Fruit fly (Drosophila melanogaster) whole organism, prepupa: ENCODE measurements around the gene CG3168.

ENCODE experiments used
- CG10631 ChIP-seq: fragments of 200-800 bp; sonication (Bioruptor generic); optimal IDR thresholded peaks from 2 replicates; lab custom pipeline; 2016; ENCODE audit warnings: missing biosample characterization, missing genetic modification characterization
- CG10669 ChIP-seq: fragments of 200-800 bp; sonication (Bioruptor generic); optimal IDR thresholded peaks from 3 replicates; lab custom pipeline; 2018; ENCODE audit warnings: missing biosample characterization, mild to moderate bottlenecking, missing genetic modification characterization, moderate library complexity
- CG11762 ChIP-seq: fragments of 200-800 bp; sonication (Bioruptor generic); optimal IDR thresholded peaks from 3 replicates; lab custom pipeline; 2016; ENCODE audit warnings: missing biosample characterization, missing genetic modification characterization; ENCODE audit not compliant: insufficient read depth
- CG15336 ChIP-seq: fragments of 200-800 bp; sonication (Bioruptor generic); IDR thresholded peaks from 2 replicates; pipeline ENCODE4 v1.3.6; 2022; ENCODE audit warnings: missing biosample characterization, missing genetic modification characterization
- CG1621 ChIP-seq: fragments of 200-800 bp; sonication (Bioruptor generic); optimal IDR thresholded peaks from 3 replicates; lab custom pipeline; 2018; ENCODE audit warnings: missing biosample characterization, mild to moderate bottlenecking, missing genetic modification characterization
- CG16779 ChIP-seq: fragments of 200-800 bp; sonication (Bioruptor generic); optimal IDR thresholded peaks from 3 replicates; lab custom pipeline; 2017; ENCODE audit warnings: missing biosample characterization, mild to moderate bottlenecking, missing genetic modification characterization
- CG3032 ChIP-seq: fragments of 200-800 bp; optimal IDR thresholded peaks from 2 replicates; lab custom pipeline; 2019; ENCODE audit warnings: missing biosample characterization, mild to moderate bottlenecking, missing genetic modification characterization, moderate library complexity
- CG31627 ChIP-seq: fragments of 200-800 bp; sonication (Bioruptor generic); optimal IDR thresholded peaks from 3 replicates; lab custom pipeline; 2016; ENCODE audit warnings: missing biosample characterization, missing genetic modification characterization
- CG32006 ChIP-seq: fragments of 200-800 bp; sonication (Bioruptor generic); optimal IDR thresholded peaks from 3 replicates; lab custom pipeline; 2017; ENCODE audit warnings: missing biosample characterization, mild to moderate bottlenecking, missing genetic modification characterization
- CG4318 ChIP-seq: fragments of 200-800 bp; sonication (Bioruptor generic); optimal IDR thresholded peaks from 3 replicates; lab custom pipeline; 2017; ENCODE audit warnings: missing biosample characterization, mild to moderate bottlenecking, missing genetic modification characterization
- CG6163 ChIP-seq: fragments of 200-800 bp; sonication (Bioruptor generic); IDR thresholded peaks from 3 replicates; pipeline ENCODE4 v1.3.6; 2022; ENCODE audit warnings: missing biosample characterization, missing genetic modification characterization
- CG6276 ChIP-seq: fragments of 200-800 bp; sonication (Bioruptor generic); optimal IDR thresholded peaks from 2 replicates; lab custom pipeline; 2017; ENCODE audit warnings: missing biosample characterization, mild to moderate bottlenecking, missing genetic modification characterization
- CG6792 ChIP-seq: fragments of 200-800 bp; sonication (Bioruptor generic); optimal IDR thresholded peaks from 3 replicates; lab custom pipeline; 2016; ENCODE audit warnings: missing biosample characterization, missing genetic modification characterization
- CG6808 ChIP-seq: fragments of 200-800 bp; sonication (Bioruptor generic); optimal IDR thresholded peaks from 3 replicates; lab custom pipeline; 2017; ENCODE audit warnings: missing biosample characterization, missing genetic modification characterization, mild to moderate bottlenecking, moderate library complexity, missing genetic modification reagents
- CG6854 ChIP-seq: fragments of 200-800 bp; sonication (Bioruptor generic); optimal IDR thresholded peaks from 2 replicates; lab custom pipeline; 2017; ENCODE audit warnings: missing biosample characterization, mild to moderate bottlenecking, missing genetic modification characterization
- CG7368 ChIP-seq: fragments of 200-800 bp; sonication (Bioruptor generic); optimal IDR thresholded peaks from 3 replicates; lab custom pipeline; 2016; ENCODE audit warnings: missing biosample characterization, missing genetic modification characterization
- CG8119 ChIP-seq: fragments of 200-800 bp; sonication (Bioruptor generic); IDR thresholded peaks from 3 replicates; pipeline ENCODE4 v1.3.6; 2022; ENCODE audit warnings: missing biosample characterization, missing genetic modification characterization
- CG8319 ChIP-seq: fragments of 200-800 bp; sonication (Bioruptor generic); optimal IDR thresholded peaks from 3 replicates; lab custom pipeline; 2016; ENCODE audit warnings: missing biosample characterization, missing genetic modification characterization
- CG8632 ChIP-seq: fragments of 200-800 bp; sonication (Bioruptor generic); optimal IDR thresholded peaks from 3 replicates; lab custom pipeline; 2016; ENCODE audit warnings: missing biosample characterization, missing genetic modification characterization
- CG9139 ChIP-seq: fragments of 200-800 bp; sonication (Bioruptor generic); optimal IDR thresholded peaks from 3 replicates; lab custom pipeline; 2017; ENCODE audit warnings: missing biosample characterization, mild to moderate bottlenecking, missing genetic modification characterization
- Eip75B ChIP-seq: fragments of 200-800 bp; sonication (Bioruptor generic); optimal IDR thresholded peaks from 3 replicates; lab custom pipeline; 2016; ENCODE audit warnings: missing biosample characterization, missing genetic modification characterization
- Eip78C ChIP-seq: fragments of 200-800 bp; sonication (Bioruptor generic); peaks from one replicate; lab custom pipeline; 2016; ENCODE audit warnings: missing biosample characterization, missing genetic modification characterization
- Eip93F ChIP-seq: fragments of 200-800 bp; sonication (Bioruptor generic); optimal IDR thresholded peaks from 2 replicates; lab custom pipeline; 2016; ENCODE audit warnings: missing biosample characterization, mild to moderate bottlenecking, missing genetic modification characterization
- Ets21C ChIP-seq: fragments of 200-800 bp; sonication (Bioruptor generic); optimal IDR thresholded peaks from 3 replicates; lab custom pipeline; 2016; ENCODE audit warnings: missing biosample characterization, missing genetic modification characterization
- Ets96B ChIP-seq: fragments of 200-800 bp; optimal IDR thresholded peaks from 2 replicates; lab custom pipeline; 2019; ENCODE audit warnings: missing biosample characterization, mild to moderate bottlenecking, missing genetic modification characterization, moderate library complexity
- Gug ChIP-seq: fragments of 200-800 bp; sonication (Bioruptor generic); IDR thresholded peaks from 2 replicates; pipeline ENCODE4 v1.3.6; 2022; ENCODE audit warnings: missing biosample characterization, missing genetic modification characterization
- Hr38 ChIP-seq: sonication (Bioruptor generic); optimal IDR thresholded peaks from 2 replicates; lab custom pipeline; 2016; ENCODE audit warnings: missing biosample characterization, missing genetic modification characterization
- Hr4 ChIP-seq: fragments of 200-800 bp; sonication (Bioruptor generic); optimal IDR thresholded peaks from 3 replicates; lab custom pipeline; 2016; ENCODE audit warnings: missing biosample characterization, missing genetic modification characterization
- Met ChIP-seq: fragments of 200-800 bp; sonication (Bioruptor generic); optimal IDR thresholded peaks from 3 replicates; lab custom pipeline; 2016; ENCODE audit warnings: missing biosample characterization, missing genetic modification characterization
- Sox102F ChIP-seq: fragments of 200-800 bp; sonication (Bioruptor generic); optimal IDR thresholded peaks from 2 replicates; lab custom pipeline; 2016; ENCODE audit warnings: missing biosample characterization, mild to moderate bottlenecking, missing genetic modification characterization
- Sox14 ChIP-seq: fragments of 200-800 bp; sonication (Bioruptor generic); optimal IDR thresholded peaks from 3 replicates; lab custom pipeline; 2016; ENCODE audit warnings: missing biosample characterization, missing genetic modification characterization
- Sox15 ChIP-seq: fragments of 200-800 bp; sonication (Bioruptor generic); optimal IDR thresholded peaks from 3 replicates; lab custom pipeline; 2016; ENCODE audit warnings: missing biosample characterization, missing genetic modification characterization
- achi ChIP-seq: fragments of 200-800 bp; sonication (Bioruptor generic); optimal IDR thresholded peaks from 3 replicates; lab custom pipeline; 2016; ENCODE audit warnings: missing biosample characterization, missing genetic modification characterization
- acj6 ChIP-seq: fragments of 200-800 bp; sonication (Bioruptor generic); optimal IDR thresholded peaks from 3 replicates; lab custom pipeline; 2016; ENCODE audit warnings: missing biosample characterization, missing genetic modification characterization
- cyc ChIP-seq: fragments of 200-800 bp; sonication (Bioruptor generic); optimal IDR thresholded peaks from 3 replicates; lab custom pipeline; 2016; ENCODE audit warnings: missing biosample characterization, missing genetic modification characterization
- dac ChIP-seq: fragments of 200-800 bp; sonication (Bioruptor generic); optimal IDR thresholded peaks from 2 replicates; lab custom pipeline; 2017; ENCODE audit warnings: missing biosample characterization, mild to moderate bottlenecking, missing genetic modification characterization
- dsx ChIP-seq: fragments of 200-800 bp; optimal IDR thresholded peaks from 3 replicates; lab custom pipeline; 2019; ENCODE audit warnings: missing biosample characterization, mild to moderate bottlenecking, missing genetic modification characterization, moderate library complexity; ENCODE audit not compliant: poor library complexity, severe bottlenecking
- eg ChIP-seq: fragments of 200-800 bp; sonication (Bioruptor generic); IDR thresholded peaks from 3 replicates; pipeline ENCODE4 v1.3.6; 2022; ENCODE audit warnings: missing biosample characterization, missing genetic modification characterization
- fd59A ChIP-seq: fragments of 200-800 bp; sonication (Bioruptor generic); optimal IDR thresholded peaks from 2 replicates; lab custom pipeline; 2017; ENCODE audit warnings: missing biosample characterization, mild to moderate bottlenecking, missing genetic modification characterization, missing genetic modification reagents
- fd85E ChIP-seq: fragments of 200-800 bp; sonication (Bioruptor generic); optimal IDR thresholded peaks from 3 replicates; lab custom pipeline; 2016; ENCODE audit warnings: missing biosample characterization, missing genetic modification characterization
- fkh ChIP-seq: fragments of 200-800 bp; sonication (Bioruptor generic); optimal IDR thresholded peaks from 3 replicates; lab custom pipeline; 2017; ENCODE audit warnings: missing biosample characterization, mild to moderate bottlenecking, missing genetic modification characterization, moderate library complexity
- lz ChIP-seq: fragments of 200-800 bp; sonication (Bioruptor generic); optimal IDR thresholded peaks from 3 replicates; lab custom pipeline; 2016; ENCODE audit warnings: missing biosample characterization, missing genetic modification characterization
- pdm3 ChIP-seq: fragments of 200-800 bp; sonication (Bioruptor generic); optimal IDR thresholded peaks from 3 replicates; lab custom pipeline; 2016; ENCODE audit warnings: missing biosample characterization, missing genetic modification characterization
- salr ChIP-seq, 2 experiments: fragments of 200-800 bp; sonication (Bioruptor generic); optimal IDR thresholded peaks; 3 replicates each; lab custom pipeline; 2016 to 2018; ENCODE audit warnings: missing biosample characterization in 2 of 2, missing genetic modification characterization in 2 of 2, mild to moderate bottlenecking in 1 of 2
- ss ChIP-seq, 2 experiments: fragments of 200-800 bp; sonication (Bioruptor generic); optimal IDR thresholded peaks; 2 replicates in 1 of 2; 3 replicates in 1 of 2; lab custom pipeline; 2017 to 2018; ENCODE audit warnings: mild to moderate bottlenecking in 2 of 2, missing biosample characterization in 2 of 2, missing genetic modification characterization in 2 of 2, moderate library complexity in 1 of 2
- svp ChIP-seq: fragments of 200-800 bp; sonication (Bioruptor generic); peaks from one replicate; lab custom pipeline; 2016; ENCODE audit warnings: missing biosample characterization, missing genetic modification characterization
- topi ChIP-seq: fragments of 200-800 bp; sonication (Bioruptor generic); optimal IDR thresholded peaks from 3 replicates; lab custom pipeline; 2016; ENCODE audit warnings: missing biosample characterization, missing genetic modification characterization
- vri ChIP-seq: fragments of 200-800 bp; sonication (Bioruptor generic); optimal IDR thresholded peaks from 3 replicates; lab custom pipeline; 2016; ENCODE audit warnings: missing biosample characterization, mild to moderate bottlenecking, missing genetic modification characterization

Gene CG3168

dm6 chrX:6705890-6706289 is 33.9 kb downstream of the CG3168 start:
- TF ChIP-seq vri (GFP tag; lab: Kevin White, UChicago) (peak; percentile 88), cyc (GFP tag; lab: Kevin White, UChicago) (no peak)

- no peak for TF ChIP-seq vri (GFP tag; lab: Kevin White, UChicago)
- TF ChIP-seq Eip75B: peak; percentile 49
- TF ChIP-seq CG7368: no peak
- no peak for TF ChIP-seq fd85E (GFP tag; lab: Kevin White, UChicago)
- no peak for TF ChIP-seq CG16779 (tag; lab: Kevin White, UChicago)
- TF ChIP-seq CG11762 (GFP tag; lab: Kevin White, UChicago): no peak
- no peak for TF ChIP-seq Eip93F (GFP tag; lab: Kevin White, UChicago)
- TF ChIP-seq Sox15 (GFP tag; lab: Kevin White, UChicago): no peak
- peak; percentile 86 for TF ChIP-seq svp (GFP tag; lab: Kevin White, UChicago)
- peak; percentile 26 for TF ChIP-seq dsx (GFP tag; lab: Kevin White, UChicago)
- no peak for TF ChIP-seq Hr38 (GFP tag; lab: Kevin White, UChicago)
- TF ChIP-seq Hr4: peak; percentile 59
- TF ChIP-seq CG6276 (GFP tag; lab: Kevin White, UChicago): peak; percentile 21
- TF ChIP-seq lz (GFP tag; lab: Kevin White, UChicago): peak; percentile 30
- no peak for TF ChIP-seq Sox102F (GFP tag; lab: Kevin White, UChicago)
- TF ChIP-seq CG8119: no peak
- TF ChIP-seq CG10631 (GFP tag; lab: Kevin White, UChicago): peak; percentile 43
- peak; percentile 54 for TF ChIP-seq CG32006 (GFP tag; lab: Kevin White, UChicago)
- peak; percentile 15 for TF ChIP-seq Ets96B
- peak; percentile 91 for TF ChIP-seq Eip78C
- TF ChIP-seq Ets21C (GFP tag; lab: Kevin White, UChicago): peak; percentile 24
- TF ChIP-seq ss (GFP tag; optimal IDR thresholded peaks at IDR 0.05; lab: Kevin White, UChicago): peak in 1 of 2 experiments; percentile 48
- TF ChIP-seq Sox14 (GFP tag; lab: Kevin White, UChicago): peak; percentile 46
- peak; percentile 52; the same call in 1 of the 2 replicates for TF ChIP-seq CG15336 (GFP tag; lab: Robert Waterston, UW)
- TF ChIP-seq salr (GFP tag; optimal IDR thresholded peaks at IDR 0.05; lab: Kevin White, UChicago): peak; percentile 5 to 32
- no peak for TF ChIP-seq dac (GFP tag; lab: Kevin White, UChicago)
- no peak for TF ChIP-seq CG31627 (GFP tag; lab: Kevin White, UChicago)
- TF ChIP-seq fkh (GFP tag; lab: Kevin White, UChicago): no peak
- TF ChIP-seq CG9139 (GFP tag; lab: Kevin White, UChicago): no peak
- peak; percentile 26 for TF ChIP-seq CG3032
- TF ChIP-seq CG6854: no peak
- TF ChIP-seq fd59A (GFP tag; lab: Kevin White, UChicago): peak; percentile 7
- TF ChIP-seq topi (GFP tag; lab: Kevin White, UChicago): peak; percentile 32
- no peak for TF ChIP-seq Gug (GFP tag; lab: Robert Waterston, UW)
- TF ChIP-seq eg: 0 out of 3 replicates have a peak, but pooled peaks have one; percentile 16
- peak; percentile 20 for TF ChIP-seq pdm3 (GFP tag; lab: Kevin White, UChicago)
- peak; percentile 40 for TF ChIP-seq CG10669 (GFP tag; lab: Kevin White, UChicago)
- no peak for TF ChIP-seq CG6163
- TF ChIP-seq achi (GFP tag; lab: Kevin White, UChicago): peak; percentile 40
- TF ChIP-seq CG6808 (GFP tag; lab: Kevin White, UChicago): peak; percentile 46
- TF ChIP-seq CG1621 (tag; lab: Kevin White, UChicago): peak; percentile 19
- no peak for TF ChIP-seq cyc (GFP tag; lab: Kevin White, UChicago)
- TF ChIP-seq acj6 (GFP tag; lab: Kevin White, UChicago): peak; percentile 25
- peak; percentile 7 for TF ChIP-seq Met (GFP tag; lab: Kevin White, UChicago)
- no peak for TF ChIP-seq CG8319 (GFP tag; lab: Kevin White, UChicago)
- peak; percentile 34 for TF ChIP-seq CG4318
- TF ChIP-seq CG8632 (GFP tag; lab: Kevin White, UChicago): peak; percentile 16
- no peak for TF ChIP-seq CG6792 (GFP tag; lab: Kevin White, UChicago)
Measured at dm6 chrX:6705059-6705802, 34.6 kb downstream of the CG3168 start.
